Fruit fly (Drosophila melanogaster) whole organism, embryonic: Measurements from ENCODE around the gene CG42592.

Experiments
- B-H2 ChIP-seq: fragments of 200-800 bp; sonication (Bioruptor generic); optimal IDR thresholded peaks from 2 replicates; lab custom pipeline; 2018; ENCODE audit warnings: missing biosample characterization, mild to moderate bottlenecking, missing genetic modification characterization
- CG10431 ChIP-seq: fragments of 200-800 bp; sonication (Bioruptor generic); optimal IDR thresholded peaks from 3 replicates; lab custom pipeline; 2018; ENCODE audit warnings: missing biosample characterization, mild to moderate bottlenecking, missing genetic modification characterization
- CG11504 ChIP-seq: fragments of 200-800 bp; sonication (Bioruptor generic); optimal IDR thresholded peaks from 3 replicates; lab custom pipeline; 2019; ENCODE audit warnings: missing biosample characterization, mild to moderate bottlenecking, missing genetic modification characterization, moderate library complexity
- CG11695 ChIP-seq: fragments of 200-800 bp; sonication (Bioruptor generic); IDR thresholded peaks from 3 replicates; pipeline ENCODE4 v1.3.6; 2022; ENCODE audit warnings: missing biosample characterization, missing genetic modification characterization
- CG11723 ChIP-seq: fragments of 200-800 bp; sonication (Bioruptor generic); optimal IDR thresholded peaks from 2 replicates; lab custom pipeline; 2017; ENCODE audit warnings: missing biosample characterization, mild to moderate bottlenecking, missing genetic modification characterization
- CG1233 ChIP-seq: fragments of 200-800 bp; sonication (Bioruptor generic); optimal IDR thresholded peaks from 4 replicates; lab custom pipeline; 2018; ENCODE audit warnings: missing biosample characterization, mild to moderate bottlenecking, missing genetic modification characterization
- CG13123 ChIP-seq: fragments of 200-800 bp; sonication (Bioruptor generic); optimal IDR thresholded peaks from 2 replicates; lab custom pipeline; 2016; ENCODE audit warnings: missing biosample characterization, missing genetic modification characterization
- CG13894 ChIP-seq: fragments of 200-800 bp; sonication (Bioruptor generic); optimal IDR thresholded peaks from 3 replicates; lab custom pipeline; 2018; ENCODE audit warnings: missing biosample characterization, mild to moderate bottlenecking, missing genetic modification characterization, moderate library complexity
- CG16815 ChIP-seq: fragments of 200-800 bp; sonication (Bioruptor generic); optimal IDR thresholded peaks from 3 replicates; lab custom pipeline; 2017; ENCODE audit warnings: missing biosample characterization, mild to moderate bottlenecking, missing genetic modification characterization
- CG17912 ChIP-seq: fragments of 200-800 bp; sonication (Bioruptor generic); optimal IDR thresholded peaks from 2 replicates; lab custom pipeline; 2018; ENCODE audit warnings: missing biosample characterization, mild to moderate bottlenecking, missing genetic modification characterization
- CG2202 ChIP-seq: fragments of 200-800 bp; sonication (Bioruptor generic); optimal IDR thresholded peaks from 2 replicates; lab custom pipeline; 2018; ENCODE audit warnings: missing biosample characterization, mild to moderate bottlenecking, missing genetic modification characterization
- CG30431 ChIP-seq: fragments of 200-800 bp; sonication (Bioruptor generic); optimal IDR thresholded peaks from 2 replicates; lab custom pipeline; 2017; ENCODE audit warnings: missing biosample characterization, missing genetic modification characterization
- CG3726 ChIP-seq: fragments of 200-800 bp; sonication (Bioruptor generic); IDR thresholded peaks from 3 replicates; pipeline ENCODE4, ENCODE4 v1.3.6; 2022; ENCODE audit warnings: missing biosample characterization, missing genetic modification characterization
- CG4854 ChIP-seq: fragments of 200-800 bp; sonication (Bioruptor generic); optimal IDR thresholded peaks from 2 replicates; lab custom pipeline; 2016; ENCODE audit warnings: missing biosample characterization, missing genetic modification characterization, inconsistent platforms
- CG5245 ChIP-seq: fragments of 200-800 bp; sonication (Bioruptor generic); optimal IDR thresholded peaks from 3 replicates; lab custom pipeline; 2016; ENCODE audit warnings: missing biosample characterization, missing genetic modification characterization
- CG6654 ChIP-seq: fragments of 200-800 bp; sonication (Bioruptor generic); optimal IDR thresholded peaks from 2 replicates; lab custom pipeline; 2017; ENCODE audit warnings: missing biosample characterization, mild to moderate bottlenecking, missing genetic modification characterization
- CG6854 ChIP-seq: fragments of 200-800 bp; sonication (Bioruptor generic); optimal IDR thresholded peaks from 3 replicates; lab custom pipeline; 2017; ENCODE audit warnings: missing biosample characterization, mild to moderate bottlenecking, missing genetic modification characterization
- CG7839 ChIP-seq: fragments of 200-800 bp; sonication (Bioruptor generic); optimal IDR thresholded peaks from 3 replicates; lab custom pipeline; 2018; ENCODE audit warnings: missing biosample characterization, mild to moderate bottlenecking, missing genetic modification characterization, moderate library complexity
- CG9876 ChIP-seq: fragments of 200-800 bp; sonication (Bioruptor generic); optimal IDR thresholded peaks from 2 replicates; lab custom pipeline; 2016; ENCODE audit warnings: missing biosample characterization, missing genetic modification characterization
- Dp ChIP-seq: fragments of 200-800 bp; sonication (Bioruptor generic); optimal IDR thresholded peaks from 2 replicates; lab custom pipeline; 2018; ENCODE audit warnings: missing biosample characterization, mild to moderate bottlenecking, missing genetic modification characterization, moderate library complexity
- E2f2 ChIP-seq: fragments of 200-800 bp; sonication (Bioruptor generic); IDR thresholded peaks from 2 replicates; pipeline ENCODE4 v1.3.6; 2022; ENCODE audit warnings: missing biosample characterization, missing genetic modification characterization
- HLH4C ChIP-seq: fragments of 200-800 bp; sonication (Bioruptor generic); IDR thresholded peaks from 3 replicates; pipeline ENCODE4 v1.3.6; 2022; ENCODE audit warnings: missing biosample characterization, missing genetic modification characterization; ENCODE audit not compliant: partially characterized antibody
- Hr78 ChIP-seq, 2 experiments: fragments of 200-800 bp in 1 of 2; fragments of >200 bp in 1 of 2; sonication (Bioruptor generic) in 1 of 2; optimal IDR thresholded peaks; 2 replicates each; lab custom pipeline; 2017 to 2019; ENCODE audit warnings: missing biosample characterization in 2 of 2, missing genetic modification characterization in 2 of 2, mild to moderate bottlenecking in 1 of 2, moderate library complexity in 1 of 2
- Lim3 ChIP-seq: fragments of 200-800 bp; sonication (Bioruptor generic); IDR thresholded peaks from 2 replicates; pipeline ENCODE4 v1.3.6; 2022; ENCODE audit warnings: missing biosample characterization, missing genetic modification characterization
- Nf-YC ChIP-seq: fragments of 200-800 bp; optimal IDR thresholded peaks from 3 replicates; lab custom pipeline; 2019; ENCODE audit warnings: missing biosample characterization, mild to moderate bottlenecking, missing genetic modification characterization, moderate library complexity
- Oli ChIP-seq: fragments of 200-800 bp; sonication (Bioruptor generic); optimal IDR thresholded peaks from 2 replicates; lab custom pipeline; 2018; ENCODE audit warnings: missing biosample characterization, mild to moderate bottlenecking, missing genetic modification characterization, moderate library complexity
- Opbp ChIP-seq: fragments of 200-800 bp; sonication (Bioruptor generic); IDR thresholded peaks from 3 replicates; pipeline ENCODE4 v1.3.6; 2022; ENCODE audit warnings: missing biosample characterization, missing genetic modification characterization; ENCODE audit not compliant: partially characterized antibody
- Ptx1 ChIP-seq: fragments of 200-800 bp; sonication (Bioruptor generic); IDR thresholded peaks from 2 replicates; pipeline ENCODE4 v1.3.6; 2022; ENCODE audit warnings: missing biosample characterization, missing genetic modification characterization
- Scr ChIP-seq: fragments of 200-800 bp; sonication (Bioruptor generic); IDR thresholded peaks from 2 replicates; pipeline ENCODE4 v1.3.6; 2022; ENCODE audit warnings: missing biosample characterization, missing genetic modification characterization; ENCODE audit not compliant: partially characterized antibody
- Side ChIP-seq: fragments of 200-800 bp; sonication (Bioruptor generic); optimal IDR thresholded peaks from 2 replicates; lab custom pipeline; 2016; ENCODE audit warnings: missing biosample characterization, missing genetic modification characterization
- Sin3A ChIP-seq: fragments of >200 bp; optimal IDR thresholded peaks from 2 replicates; lab custom pipeline; 2018
- Sox100B ChIP-seq: fragments of 200-800 bp; sonication (Bioruptor generic); optimal IDR thresholded peaks from 3 replicates; lab custom pipeline; 2018; ENCODE audit warnings: missing biosample characterization, mild to moderate bottlenecking, missing genetic modification characterization
- Usf ChIP-seq: fragments of 200-800 bp; sonication (Bioruptor generic); optimal IDR thresholded peaks from 2 replicates; lab custom pipeline; 2017; ENCODE audit warnings: missing genotype, missing biosample characterization, missing genetic modification characterization
- al ChIP-seq: fragments of 200-800 bp; sonication (Bioruptor generic); IDR thresholded peaks from 2 replicates; pipeline ENCODE4 v1.3.6; 2022; ENCODE audit warnings: missing biosample characterization, missing genetic modification characterization
- az2 ChIP-seq: fragments of 200-800 bp; sonication (Bioruptor generic); optimal IDR thresholded peaks from 3 replicates; lab custom pipeline; 2016; ENCODE audit warnings: missing biosample characterization, missing genetic modification characterization
- br ChIP-seq: fragments of >200 bp; optimal IDR thresholded peaks from 2 replicates; lab custom pipeline; 2017
- btn ChIP-seq: fragments of 200-800 bp; sonication (Bioruptor generic); optimal IDR thresholded peaks from 2 replicates; lab custom pipeline; 2016; ENCODE audit warnings: missing biosample characterization, missing genetic modification characterization
- cad ChIP-seq: fragments of >200 bp; optimal IDR thresholded peaks from 2 replicates; lab custom pipeline; 2017; ENCODE audit warnings: missing biosample characterization, missing genetic modification characterization
- dimm ChIP-seq: fragments of 200-800 bp; sonication (Bioruptor generic); IDR thresholded peaks from 2 replicates; pipeline ENCODE4 v1.3.6; 2022; ENCODE audit warnings: missing biosample characterization, missing genetic modification characterization
- disco-r ChIP-seq: fragments of 200-800 bp; sonication (Bioruptor generic); optimal IDR thresholded peaks from 2 replicates; lab custom pipeline; 2016; ENCODE audit warnings: missing biosample characterization, missing genetic modification characterization
- dmrt11E ChIP-seq: fragments of 200-800 bp; sonication (Bioruptor generic); optimal IDR thresholded peaks from 3 replicates; lab custom pipeline; 2018; ENCODE audit warnings: missing biosample characterization, mild to moderate bottlenecking, missing genetic modification characterization, moderate library complexity
- eve ChIP-seq, 2 experiments: fragments of >200 bp; optimal IDR thresholded peaks; 2 replicates each; lab custom pipeline; 2017; ENCODE audit warnings: missing biosample characterization in 2 of 2, missing genetic modification characterization in 2 of 2
- lbe ChIP-seq: fragments of 200-800 bp; sonication (Bioruptor generic); optimal IDR thresholded peaks from 2 replicates; lab custom pipeline; 2016; ENCODE audit warnings: missing biosample characterization, mild to moderate bottlenecking, missing genetic modification characterization
- maf-S ChIP-seq: fragments of 200-800 bp; sonication (Bioruptor generic); optimal IDR thresholded peaks from 2 replicates; lab custom pipeline; 2016; ENCODE audit warnings: missing biosample characterization, missing genetic modification characterization
- odd ChIP-seq: fragments of 200-800 bp; sonication (Bioruptor generic); optimal IDR thresholded peaks from 2 replicates; lab custom pipeline; 2017; ENCODE audit warnings: missing biosample characterization, mild to moderate bottlenecking, missing genetic modification characterization
- psq ChIP-seq: fragments of 200-800 bp; sonication (Bioruptor generic); optimal IDR thresholded peaks from 2 replicates; lab custom pipeline; 2017; ENCODE audit warnings: missing biosample characterization, missing genetic modification characterization
- sim ChIP-seq: fragments of 200-800 bp; sonication (Bioruptor generic); IDR thresholded peaks from 2 replicates; pipeline ENCODE4 v1.3.6; 2022; ENCODE audit warnings: missing biosample characterization, missing genetic modification characterization
- sr ChIP-seq: fragments of 200-800 bp; sonication (Bioruptor generic); IDR thresholded peaks from 3 replicates; pipeline ENCODE4 v1.3.6; 2022; ENCODE audit warnings: missing biosample characterization, missing genetic modification characterization
- wor ChIP-seq: fragments of 200-800 bp; sonication (Bioruptor generic); IDR thresholded peaks from 2 replicates; pipeline ENCODE4 v1.3.6; 2022; ENCODE audit warnings: missing biosample characterization, missing genetic modification characterization
- zfh2 ChIP-seq: fragments of 200-800 bp; sonication (Bioruptor generic); optimal IDR thresholded peaks from 2 replicates; lab custom pipeline; 2016; ENCODE audit warnings: missing biosample characterization, missing genetic modification characterization

CG42592 gene

DNA sequence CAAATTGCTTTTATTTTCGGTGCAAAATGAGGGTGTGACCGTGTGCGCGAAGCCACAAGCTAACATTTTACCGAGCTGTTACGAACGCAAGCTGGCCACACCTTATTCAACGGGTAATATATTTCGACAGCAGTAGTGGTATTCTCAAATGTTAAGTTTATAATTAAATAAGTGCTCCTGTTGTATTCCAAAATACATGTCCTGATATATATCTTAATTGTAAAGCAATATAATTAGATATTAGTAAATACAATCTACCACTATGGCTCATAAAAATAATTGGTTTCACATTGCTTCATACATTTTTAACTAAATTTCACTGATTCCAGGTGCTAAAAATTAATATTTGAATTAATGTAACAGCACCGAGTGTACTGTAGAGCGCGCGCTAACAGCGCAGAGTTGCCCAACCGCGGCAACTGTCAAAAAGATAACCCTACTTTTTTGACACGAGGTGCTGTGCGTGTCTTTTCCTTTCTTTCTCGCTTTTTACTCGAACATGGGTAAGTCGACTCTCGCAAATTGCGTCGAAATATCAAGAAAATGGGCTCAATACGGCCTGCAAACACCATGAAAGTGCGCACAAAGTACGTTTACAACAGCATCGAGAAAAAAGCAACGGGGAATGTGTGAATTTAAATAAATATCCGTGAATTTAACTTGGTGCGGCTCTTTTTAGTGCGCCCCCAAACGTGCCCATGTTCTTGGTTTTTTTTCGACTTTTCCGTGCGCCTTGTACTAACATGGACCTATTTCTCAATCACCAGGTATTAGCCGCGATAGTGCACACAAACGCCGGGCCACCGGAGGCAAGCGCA, 25.6 kb upstream of the CG42592 start, which contains the start of the genes CG15514 and RpS8 (continued):
- TF ChIP-seq CG11723 (GFP tag; lab: Kevin White, UChicago) (peak; percentile 48), CG16815 (GFP tag; lab: Kevin White, UChicago) (no peak), wor (no peak), eve (GFP tag; optimal IDR thresholded peaks at IDR 0.05; lab: Kevin White, UChicago) (no peak), CG2202 (tag; lab: Kevin White, UChicago) (peak; percentile 38), Usf (GFP tag; lab: Kevin White, UChicago) (peak; percentile 8), sim (GFP tag; lab: Robert Waterston, UW) (no peak), dimm (GFP tag; lab: Robert Waterston, UW) (no peak), dmrt11E (tag; lab: Kevin White, UChicago) (peak; percentile 57), az2 (peak; percentile 29), Nf-YC (tag; lab: Kevin White, UChicago) (peak; percentile 68), Scr (GFP tag; lab: Robert Waterston, UW) (no peak), odd (GFP tag; lab: Kevin White, UChicago) (no peak), sr (GFP tag; lab: Robert Waterston, UW) (peak; percentile 10; the same call in 1 of the 3 replicates), maf-S (no peak), br (no peak), Dp (peak; percentile 58), HLH4C (0 out of 3 replicates have a peak, but pooled peaks have one; percentile 16), Side (GFP tag; lab: Kevin White, UChicago) (peak; percentile 42), CG4854 (GFP tag; lab: Kevin White, UChicago) (peak; percentile 24), CG7839 (peak; percentile 47), CG11695 (0 out of 3 replicates have a peak, but pooled peaks have one; percentile 38), CG5245 (GFP tag; lab: Kevin White, UChicago) (no peak), Sox100B (GFP tag; lab: Kevin White, UChicago) (no peak), Oli (peak; percentile 45), CG17912 (peak; percentile 63), Opbp (GFP tag; lab: Robert Waterston, UW) (no peak), E2f2 (GFP tag; lab: Robert Waterston, UW) (peak; percentile 72), CG9876 (GFP tag; lab: Kevin White, UChicago) (peak; percentile 6), CG3726 (no peak), btn (GFP tag; lab: Kevin White, UChicago) (no peak), CG1233 (GFP tag; lab: Kevin White, UChicago) (peak; percentile 65), cad (GFP tag; lab: Kevin White, UChicago) (no peak), Sin3A (lab: Kevin White, UChicago) (peak; percentile 70), Ptx1 (GFP tag; lab: Robert Waterston, UW) (peak; percentile 37; the same call in 1 of the 2 replicates), zfh2 (GFP tag; lab: Kevin White, UChicago) (no peak), disco-r (no peak), CG13894 (tag; lab: Kevin White, UChicago) (peak; percentile 39), CG30431 (no peak), CG10431 (GFP tag; lab: Kevin White, UChicago) (peak; percentile 81), B-H2 (peak; percentile 73), CG13123 (GFP tag; lab: Kevin White, UChicago) (no peak), CG11504 (peak; percentile 80), CG6854 (GFP tag; lab: Kevin White, UChicago) (no peak), al (GFP tag; lab: Robert Waterston, UW) (peak; percentile 51; the same call in 1 of the 2 replicates), CG6654 (GFP tag; lab: Kevin White, UChicago) (peak; percentile 19), psq (GFP tag; lab: Kevin White, UChicago) (no peak), lbe (GFP tag; lab: Kevin White, UChicago) (no peak), Lim3 (no peak), Hr78 (GFP tag; optimal IDR thresholded peaks at IDR 0.05; lab: Kevin White, UChicago) (no peak)
